Fruit fly (Drosophila melanogaster): Measurements from ENCODE around the gene repo.

repo gene

dm6 chr3R:18255281-18255680, 19.3 kb downstream of the repo start, which contains the start of the genes Ada2a, Polr2D, Tgs1 and moi (continued):
- TF ChIP-seq nmo (GFP tag; optimal IDR thresholded peaks at IDR 0.05) (peak; percentile 7), pzg (GFP tag; optimal IDR thresholded peaks at IDR 0.05) (peak; percentile 72), CG15514 (GFP tag; optimal IDR thresholded peaks at IDR 0.05) (peak; percentile 48), vnd (GFP tag; IDR thresholded peaks at IDR 0.05; ENCODE audit: partially characterized antibody) (peak; percentile 61), Elba2 (GFP tag; optimal IDR thresholded peaks at IDR 0.05) (peak; percentile 55), tna (GFP tag; IDR thresholded peaks at IDR 0.05; ENCODE audit: partially characterized antibody) (peak; percentile 47; the same call in 1 of the 2 replicates), CHES-1-like (GFP tag; optimal IDR thresholded peaks at IDR 0.05) (peak; percentile 63), CG3995 (GFP tag; optimal IDR thresholded peaks at IDR 0.05) (peak; percentile 10), CG13624 (GFP tag; optimal IDR thresholded peaks at IDR 0.05) (peak; percentile 33), CG7987 (GFP tag; optimal IDR thresholded peaks at IDR 0.05) (no peak), Scr (GFP tag; IDR thresholded peaks at IDR 0.05; ENCODE audit: partially characterized antibody) (peak; percentile 79), sens-2 (GFP tag; IDR thresholded peaks at IDR 0.05) (no peak), CG7963 (GFP tag; IDR thresholded peaks at IDR 0.05; ENCODE audit: partially characterized antibody) (peak; percentile 46; the same call in 2 of the 3 replicates), Dll (GFP tag; IDR thresholded peaks at IDR 0.05; ENCODE audit: partially characterized antibody) (peak; percentile 78), BEAF-32 (GFP tag; optimal IDR thresholded peaks at IDR 0.05) (peak; percentile 85), MESR4 (GFP tag; optimal IDR thresholded peaks at IDR 0.05) (peak; percentile 78), inv (GFP tag; IDR thresholded peaks at IDR 0.05; ENCODE audit: partially characterized antibody) (peak; percentile 66), zen2 (GFP tag; IDR thresholded peaks at IDR 0.05; ENCODE audit: partially characterized antibody) (peak; percentile 51; the same call in 1 of the 3 replicates), phol (tag; optimal IDR thresholded peaks at IDR 0.05) (peak; percentile 56), sens (GFP tag) (peak; percentile 18), ato (GFP tag; IDR thresholded peaks at IDR 0.05; ENCODE audit: partially characterized antibody) (peak; percentile 57), MBD-R2 (GFP tag; IDR thresholded peaks at IDR 0.05) (peak; percentile 96), H15 (GFP tag; IDR thresholded peaks at IDR 0.05) (no peak), Doc3 (GFP tag; IDR thresholded peaks at IDR 0.05; ENCODE audit: partially characterized antibody) (peak; percentile 76), CG9437 (GFP tag; optimal IDR thresholded peaks at IDR 0.05) (no peak), insv (GFP tag; optimal IDR thresholded peaks at IDR 0.05) (no peak), Myb (GFP tag; optimal IDR thresholded peaks at IDR 0.05) (peak; percentile 35), amos (GFP tag; IDR thresholded peaks at IDR 0.05; ENCODE audit: partially characterized antibody) (peak; percentile 84), YL-1 (GFP tag; optimal IDR thresholded peaks at IDR 0.05) (peak; percentile 44), CG6791 (GFP tag; IDR thresholded peaks at IDR 0.05; ENCODE audit: partially characterized antibody) (peak; percentile 83), CG18599 (GFP tag; optimal IDR thresholded peaks at IDR 0.05) (no peak), CG9797 (GFP tag; optimal IDR thresholded peaks at IDR 0.05) (peak; percentile 78), CG7357 (GFP tag; IDR thresholded peaks at IDR 0.05) (no peak), Nf-YC (tag; optimal IDR thresholded peaks at IDR 0.05) (peak; percentile 5), ro (GFP tag; IDR thresholded peaks at IDR 0.05) (no peak), trem (tag; optimal IDR thresholded peaks at IDR 0.05) (peak; percentile 70), Med (GFP tag) (peak; percentile 82), stwl (tag; optimal IDR thresholded peaks at IDR 0.05) (peak; percentile 49), CG34224 (GFP tag; IDR thresholded peaks at IDR 0.05; ENCODE audit: partially characterized antibody) (peak; percentile 85), CG3847 (GFP tag; IDR thresholded peaks at IDR 0.05) (0 out of 2 replicates have a peak, but pooled peaks have one; percentile 33), mld (GFP tag; IDR thresholded peaks at IDR 0.05; ENCODE audit: partially characterized antibody) (peak; percentile 74; the same call in 2 of the 3 replicates), E2f2 (GFP tag; IDR thresholded peaks at IDR 0.05) (peak; percentile 79), CG33213 (GFP tag; optimal IDR thresholded peaks at IDR 0.05) (no peak), dm (GFP tag; optimal IDR thresholded peaks at IDR 0.05) (peak; percentile 55), sna (GFP tag; IDR thresholded peaks at IDR 0.05; ENCODE audit: partially characterized antibody) (peak; percentile 64), Bgb (GFP tag; IDR thresholded peaks at IDR 0.05; ENCODE audit: partially characterized antibody) (peak; percentile 79), CG2116 (GFP tag; optimal IDR thresholded peaks at IDR 0.05) (peak; percentile 66), CG13287 (GFP tag; IDR thresholded peaks at IDR 0.05; ENCODE audit: partially characterized antibody) (peak; percentile 86)
